Worm (Caenorhabditis elegans) whole organism, late embryonic: Measurements from ENCODE around the gene ZK1248.5.

ENCODE experiments used
- C08G9.2 ChIP-seq: sonication (generic microtip); optimal IDR thresholded peaks from 2 replicates; lab custom pipeline; 2016; ENCODE audit warnings: mild to moderate bottlenecking, missing genetic modification characterization, moderate library complexity, missing compliant biosample characterization
- F13H6.1 ChIP-seq: sonication (generic microtip); optimal IDR thresholded peaks from 2 replicates; lab custom pipeline; 2016; ENCODE audit warnings: missing genetic modification characterization, missing compliant biosample characterization
- T23F11.4 ChIP-seq: fragments of 200-800 bp; sonication (Bioruptor generic); optimal IDR thresholded peaks from 2 replicates; lab custom pipeline; 2018; ENCODE audit warnings: mild to moderate bottlenecking, missing genetic modification characterization, missing compliant biosample characterization
- Y22D7AL.16 ChIP-seq: sonication (generic microtip); optimal IDR thresholded peaks from 2 replicates; lab custom pipeline; 2016; ENCODE audit warnings: missing genetic modification characterization, missing compliant biosample characterization
- ceh-14 ChIP-seq: sonication (generic microtip); optimal IDR thresholded peaks from 2 replicates; lab custom pipeline; 2016; ENCODE audit warnings: missing genotype, missing genetic modification characterization, missing compliant biosample characterization
- ceh-19 ChIP-seq: fragments of 200-800 bp; sonication (Bioruptor generic); optimal IDR thresholded peaks from 2 replicates; lab custom pipeline; 2018; ENCODE audit warnings: mild to moderate bottlenecking, missing genetic modification characterization, missing compliant biosample characterization
- ceh-22 ChIP-seq: sonication (generic microtip); optimal IDR thresholded peaks from 2 replicates; lab custom pipeline; 2017; ENCODE audit warnings: missing biosample characterization, missing genetic modification characterization
- ceh-24 ChIP-seq: sonication (generic microtip); optimal IDR thresholded peaks from 2 replicates; lab custom pipeline; 2016; ENCODE audit warnings: mild to moderate bottlenecking, missing genetic modification characterization, missing compliant biosample characterization
- ceh-31 ChIP-seq: sonication (generic microtip); optimal IDR thresholded peaks from 2 replicates; lab custom pipeline; 2016; ENCODE audit warnings: missing genetic modification characterization, missing compliant biosample characterization
- ceh-48 ChIP-seq: sonication (generic microtip); optimal IDR thresholded peaks from 2 replicates; lab custom pipeline; 2016; ENCODE audit warnings: missing genetic modification characterization, inconsistent platforms, missing compliant biosample characterization
- ceh-6 ChIP-seq: fragments of 200-800 bp; sonication (Bioruptor generic); optimal IDR thresholded peaks from 2 replicates; lab custom pipeline; 2018; ENCODE audit warnings: mild to moderate bottlenecking, missing genetic modification characterization, missing compliant biosample characterization
- ceh-9 ChIP-seq: sonication (generic microtip); optimal IDR thresholded peaks from 2 replicates; lab custom pipeline; 2016; ENCODE audit warnings: mild to moderate bottlenecking, missing genetic modification characterization, inconsistent platforms, missing compliant biosample characterization
- dmd-4 ChIP-seq: sonication (generic microtip); optimal IDR thresholded peaks from 2 replicates; lab custom pipeline; 2016; ENCODE audit warnings: borderline replicate concordance, missing genetic modification characterization, missing compliant biosample characterization
- dve-1 ChIP-seq: sonication (generic microtip); optimal IDR thresholded peaks from 2 replicates; lab custom pipeline; 2017; ENCODE audit warnings: antibody characterized with exemption, mild to moderate bottlenecking, missing genetic modification characterization, missing compliant biosample characterization
- elt-2 ChIP-seq: sonication (generic microtip); optimal IDR thresholded peaks from 2 replicates; lab custom pipeline; 2016; ENCODE audit warnings: missing genetic modification reagents, missing genetic modification characterization, missing compliant biosample characterization
- elt-4 ChIP-seq: sonication (generic microtip); optimal IDR thresholded peaks from 2 replicates; lab custom pipeline; 2016; ENCODE audit warnings: missing genetic modification characterization, missing compliant biosample characterization
- fax-1 ChIP-seq: sonication (generic microtip); optimal IDR thresholded peaks from 2 replicates; lab custom pipeline; 2016; ENCODE audit warnings: missing genotype, missing genetic modification characterization, missing compliant biosample characterization
- fkh-6 ChIP-seq: sonication (generic microtip); optimal IDR thresholded peaks from 2 replicates; lab custom pipeline; 2016; ENCODE audit warnings: missing genetic modification characterization, missing compliant biosample characterization
- gmeb-2 ChIP-seq: sonication (generic microtip); optimal IDR thresholded peaks from 2 replicates; lab custom pipeline; 2016; ENCODE audit warnings: missing genetic modification characterization, inconsistent platforms, missing compliant biosample characterization
- hlh-15 ChIP-seq: sonication (generic microtip); optimal IDR thresholded peaks from 2 replicates; lab custom pipeline; 2016; ENCODE audit warnings: missing genetic modification characterization, missing compliant biosample characterization
- hlh-6 ChIP-seq: sonication (generic microtip); optimal IDR thresholded peaks from 2 replicates; lab custom pipeline; 2016; ENCODE audit warnings: missing genotype, missing genetic modification characterization, missing compliant biosample characterization
- hlh-8 ChIP-seq: sonication (generic microtip); optimal IDR thresholded peaks from 2 replicates; lab custom pipeline; 2016; ENCODE audit warnings: missing genotype, missing genetic modification characterization, missing compliant biosample characterization
- lim-6 ChIP-seq: sonication (generic microtip); optimal IDR thresholded peaks from 2 replicates; lab custom pipeline; 2016; ENCODE audit warnings: missing genetic modification characterization, missing compliant biosample characterization
- lin-11 ChIP-seq: fragments of 200-800 bp; sonication (Bioruptor generic); optimal IDR thresholded peaks from 2 replicates; lab custom pipeline; 2018; ENCODE audit warnings: mild to moderate bottlenecking, missing genetic modification characterization, missing compliant biosample characterization
- madf-2 ChIP-seq: sonication (generic microtip); optimal IDR thresholded peaks from 2 replicates; lab custom pipeline; 2017; ENCODE audit warnings: missing genetic modification characterization, missing compliant biosample characterization
- nhr-11 ChIP-seq: fragments of 150-350 bp; optimal IDR thresholded peaks from 2 replicates; lab custom pipeline; 2014; ENCODE audit warnings: missing biosample characterization, missing genetic modification characterization
- odd-2 ChIP-seq: sonication (generic microtip); optimal IDR thresholded peaks from 2 replicates; lab custom pipeline; 2017; ENCODE audit warnings: antibody characterized with exemption, mild to moderate bottlenecking, missing genetic modification characterization, missing compliant biosample characterization
- pax-1 ChIP-seq: fragments of 150-350 bp; optimal IDR thresholded peaks from 2 replicates; lab custom pipeline; 2014; ENCODE audit warnings: missing biosample characterization, missing genetic modification characterization
- pha-2 ChIP-seq: sonication (generic microtip); optimal IDR thresholded peaks from 2 replicates; lab custom pipeline; 2017; ENCODE audit warnings: mild to moderate bottlenecking, missing genetic modification characterization, missing compliant biosample characterization
- pha-4 ChIP-seq: fragments of 150-350 bp; optimal IDR thresholded peaks from 2 replicates; lab custom pipeline; 2018; ENCODE audit warnings: missing biosample characterization, missing genetic modification reagents, missing genetic modification characterization
- pros-1 ChIP-seq: fragments of 150-350 bp; optimal IDR thresholded peaks from 2 replicates; lab custom pipeline; 2014; ENCODE audit warnings: missing biosample characterization, missing genetic modification reagents, missing genetic modification characterization
- sox-4 ChIP-seq: sonication (generic microtip); optimal IDR thresholded peaks from 2 replicates; lab custom pipeline; 2017; ENCODE audit warnings: mild to moderate bottlenecking, missing genetic modification characterization, inconsistent platforms, missing compliant biosample characterization
- syd-9 ChIP-seq: sonication (generic microtip); optimal IDR thresholded peaks from 2 replicates; lab custom pipeline; 2016; ENCODE audit warnings: mild to moderate bottlenecking, missing genetic modification characterization, moderate library complexity, missing compliant biosample characterization
- tbx-2 ChIP-seq: sonication (generic microtip); optimal IDR thresholded peaks from 2 replicates; lab custom pipeline; 2016; ENCODE audit warnings: missing genetic modification characterization, missing compliant biosample characterization
- ttx-3 ChIP-seq: sonication (generic microtip); optimal IDR thresholded peaks from 2 replicates; lab custom pipeline; 2016; ENCODE audit warnings: missing genetic modification reagents, missing genetic modification characterization, missing compliant biosample characterization
- unc-3 ChIP-seq, 2 experiments: fragments of 200-800 bp in 1 of 2; sonication (Bioruptor generic) in 1 of 2; sonication (generic microtip) in 1 of 2; conservative IDR thresholded peaks in 1 of 2; optimal IDR thresholded peaks in 1 of 2; 2 replicates each; pipeline versions ENCODE4 v1.3.6 to Lab custom; 2016 to 2022; ENCODE audit warnings: missing compliant biosample characterization in 2 of 2, missing genetic modification characterization in 2 of 2, missing genetic modification reagents in 1 of 2
- ztf-16 ChIP-seq: sonication (generic microtip); optimal IDR thresholded peaks from 2 replicates; lab custom pipeline; 2017; ENCODE audit warnings: missing genetic modification characterization, missing compliant biosample characterization

ZK1248.5 gene

ce11 chrII:5852007-5852406, 41.7 kb downstream of the ZK1248.5 start, which contains the start of gene H41C03.2:
H41C03.2 (minus strand) TSS chrII:5852107.
- no peak for TF ChIP-seq dmd-4
- no peak for TF ChIP-seq ceh-9 (tag; lab: Kevin White, UChicago)
- no peak for TF ChIP-seq pros-1 (tag; lab: Kevin White, UChicago)
- no peak for TF ChIP-seq C08G9.2 (tag; lab: Kevin White, UChicago)
- TF ChIP-seq Y22D7AL.16, result no peak
- TF ChIP-seq madf-2 (tag; lab: Kevin White, UChicago), result no peak

- TF ChIP-seq odd-2 (tag; lab: Kevin White, UChicago) (no peak), unc-3 (GFP tag; conservative IDR thresholded peaks at IDR 0.05; lab: Robert Waterston, UW) (no peak), unc-3 (tag; optimal IDR thresholded peaks at IDR 0.05; lab: Kevin White, UChicago) (no peak), pha-2 (no peak), ceh-19 (GFP tag; lab: Kevin White, UChicago) (no peak), hlh-6 (tag; lab: Kevin White, UChicago) (no peak), ceh-24 (tag; lab: Kevin White, UChicago) (no peak), dve-1 (tag; lab: Kevin White, UChicago) (no peak), ttx-3 (tag; lab: Kevin White, UChicago) (no peak), elt-4 (tag; lab: Kevin White, UChicago) (no peak), F13H6.1 (no peak), pax-1 (tag; lab: Kevin White, UChicago) (no peak), lin-11 (tag; lab: Kevin White, UChicago) (no peak), C08G9.2 (tag; lab: Kevin White, UChicago) (no peak), ztf-16 (tag; lab: Kevin White, UChicago) (no peak)
Observed at ce11 chrII:5853261-5853660, 42.9 kb downstream of the ZK1248.5 start.

DNA sequence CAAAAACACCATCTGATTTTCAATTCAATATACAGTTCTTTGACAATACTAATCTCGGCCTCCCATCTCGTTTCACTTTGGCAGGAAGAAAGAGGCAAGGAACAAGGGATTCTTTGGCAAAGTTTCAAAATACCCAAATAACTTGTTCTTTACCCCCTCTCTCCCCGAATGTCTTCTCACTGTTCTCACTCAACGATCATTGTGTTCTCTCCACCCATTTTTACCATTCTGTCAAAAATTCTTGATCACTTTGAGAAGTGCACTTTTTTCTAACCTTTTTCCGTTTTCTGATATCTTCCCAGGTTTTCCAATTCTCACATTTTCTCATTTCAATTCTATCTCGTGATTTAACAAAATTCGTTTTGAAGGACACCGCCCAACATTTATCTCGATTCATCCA, 43.8 kb downstream of the ZK1248.5 start, which contains the start of gene H41C03.1:
Gene H41C03.1 (plus strand): TSS at position 301 of the 400 bp plus-strand sequence.
- TF ChIP-seq sox-4 (tag; lab: Kevin White, UChicago), result no peak
- no peak for TF ChIP-seq elt-4 (tag; lab: Kevin White, UChicago)
- TF ChIP-seq fkh-6, result no peak
- TF ChIP-seq ceh-31 (tag; lab: Kevin White, UChicago), result no peak
- no peak for TF ChIP-seq fax-1 (tag; lab: Kevin White, UChicago)
- no peak for TF ChIP-seq T23F11.4
- no peak for TF ChIP-seq elt-2 (tag; lab: Kevin White, UChicago)
- no peak for TF ChIP-seq pha-4 (tag; lab: Kevin White, UChicago)
- TF ChIP-seq gmeb-2 (tag; lab: Kevin White, UChicago), result no peak
- no peak for TF ChIP-seq hlh-15 (tag; lab: Kevin White, UChicago)
- TF ChIP-seq pha-2, result no peak
- TF ChIP-seq odd-2 (tag; lab: Kevin White, UChicago), result no peak
- TF ChIP-seq F13H6.1, result no peak
- TF ChIP-seq unc-3 (GFP tag; conservative IDR thresholded peaks at IDR 0.05; lab: Robert Waterston, UW), result no peak
- TF ChIP-seq unc-3 (tag; optimal IDR thresholded peaks at IDR 0.05; lab: Kevin White, UChicago), result no peak
- TF ChIP-seq Y22D7AL.16, result no peak
- TF ChIP-seq lim-6 (tag; lab: Kevin White, UChicago), result no peak
- TF ChIP-seq ceh-6, result no peak
- no peak for TF ChIP-seq lin-11 (tag; lab: Kevin White, UChicago)
- no peak for TF ChIP-seq hlh-6 (tag; lab: Kevin White, UChicago)
- no peak for TF ChIP-seq hlh-8 (tag; lab: Kevin White, UChicago)

ce11 chrII:5858322-5858721, 48.0 kb downstream of the ZK1248.5 start, which contains the start of gene F55C12.4:
F55C12.4 (minus strand) TSS chrII:5858422.
- TF ChIP-seq ceh-48, result no peak
- TF ChIP-seq dmd-4, result no peak
- no peak for TF ChIP-seq ceh-22 (tag; lab: Kevin White, UChicago)
- no peak for TF ChIP-seq tbx-2 (tag; lab: Kevin White, UChicago)
- TF ChIP-seq syd-9 (tag; lab: Kevin White, UChicago), result no peak
- TF ChIP-seq hlh-8 (tag; lab: Kevin White, UChicago), result no peak
- no peak for TF ChIP-seq ceh-14
- no peak for TF ChIP-seq nhr-11
- no peak for TF ChIP-seq sox-4 (tag; lab: Kevin White, UChicago)
- TF ChIP-seq, all 69 proteins: peak for 0
